Worm (Caenorhabditis elegans) whole organism, L4 larva: ENCODE results near the gene gdi-1.

ENCODE experiments used
- ceh-82 ChIP-seq: sonication (generic microtip); optimal IDR thresholded peaks from 2 replicates; lab custom pipeline; 2017; ENCODE audit warnings: missing biosample characterization, missing genetic modification characterization
- egl-27 ChIP-seq: sonication (generic microtip); optimal IDR thresholded peaks from 3 replicates; lab custom pipeline; 2017; ENCODE audit warnings: missing biosample characterization, missing genetic modification reagents, missing genetic modification characterization
- lin-15B ChIP-seq: fragments of 150-350 bp; sonication (generic microtip); optimal IDR thresholded peaks from 3 replicates; lab custom pipeline; 2014; ENCODE audit warnings: missing biosample characterization, missing genetic modification characterization
- nhr-77 ChIP-seq: fragments of 150-350 bp; optimal IDR thresholded peaks from 2 replicates; lab custom pipeline; 2014; ENCODE audit warnings: missing biosample characterization, missing genetic modification characterization
- skn-1 ChIP-seq: fragments of 150-350 bp; optimal IDR thresholded peaks from 2 replicates; lab custom pipeline; 2014; ENCODE audit warnings: missing biosample characterization, missing genetic modification characterization
- unc-39 ChIP-seq: sonication (generic microtip); optimal IDR thresholded peaks from 2 replicates; lab custom pipeline; 2017; ENCODE audit warnings: missing biosample characterization, missing genetic modification characterization

ce11 chrIV:14797354-14797753 lies 4.7 kb upstream of the gdi-1 start, which contains the start of the genes Y57G11C.1147 and nuo-3:
- TF ChIP-seq skn-1 (tag; lab: Kevin White, UChicago) (no peak), lin-15B (tag; lab: Kevin White, UChicago) (no peak), nhr-77 (no peak), ceh-82 (tag; lab: Kevin White, UChicago) (no peak), unc-39 (tag; lab: Kevin White, UChicago) (no peak), egl-27 (tag; lab: Kevin White, UChicago) (no peak)
